Worm (Caenorhabditis elegans) whole organism, L1 larva: Measurements from ENCODE around the gene hsp-12.2.
A peak's percentile ranks its signal among the peaks of the same experiment; 100 is the strongest.

ENCODE experiments used
- C04F5.9 ChIP-seq: sonication (generic microtip); optimal IDR thresholded peaks from 2 replicates; lab custom pipeline; 2016; ENCODE audit warnings: missing genetic modification characterization, missing compliant biosample characterization
- aly-2 ChIP-seq: fragments of 150-350 bp; optimal IDR thresholded peaks from 2 replicates; lab custom pipeline; 2014; ENCODE audit warnings: missing biosample characterization, missing genetic modification characterization
- egl-27 ChIP-seq, 2 experiments: fragments of 150-350 bp in 1 of 2; sonication (generic microtip); optimal IDR thresholded peaks; 3 replicates each; lab custom pipeline; 2017 to 2018; ENCODE audit warnings: missing biosample characterization in 2 of 2, missing genetic modification characterization in 2 of 2, missing genetic modification reagents in 2 of 2
- elt-3 ChIP-seq, 6 experiments: fragments of 150-350 bp in 1 of 6; sonication (generic microtip); optimal IDR thresholded peaks; 2 replicates each; lab custom pipeline; 2017 to 2018; ENCODE audit warnings: missing biosample characterization in 6 of 6, missing genetic modification characterization in 6 of 6, inconsistent platforms in 1 of 6
- lin-13 ChIP-seq: fragments of 150-350 bp; optimal IDR thresholded peaks from 2 replicates; lab custom pipeline; 2014; ENCODE audit warnings: missing biosample characterization, missing genetic modification reagents, missing genetic modification characterization
- lin-15B ChIP-seq: fragments of 150-350 bp; sonication (generic microtip); optimal IDR thresholded peaks from 3 replicates; lab custom pipeline; 2014; ENCODE audit warnings: missing biosample characterization, missing genetic modification characterization
- nhr-11 ChIP-seq: fragments of 150-350 bp; optimal IDR thresholded peaks from 2 replicates; lab custom pipeline; 2014; ENCODE audit warnings: missing biosample characterization, missing genetic modification characterization
- pqm-1 ChIP-seq: sonication (generic microtip); optimal IDR thresholded peaks from 3 replicates; lab custom pipeline; 2017; ENCODE audit warnings: missing biosample characterization, missing genetic modification characterization
- rnt-1 ChIP-seq: sonication (generic microtip); optimal IDR thresholded peaks from 2 replicates; lab custom pipeline; 2016; ENCODE audit warnings: mild to moderate bottlenecking, missing genetic modification characterization, moderate library complexity, missing compliant biosample characterization
- snpc-4 ChIP-seq: fragments of 150-350 bp; optimal IDR thresholded peaks from 2 replicates; lab custom pipeline; 2014; ENCODE audit warnings: missing biosample characterization, missing genetic modification characterization
- unc-62 ChIP-seq: fragments of 150-350 bp; optimal IDR thresholded peaks from 2 replicates; lab custom pipeline; 2014; ENCODE audit warnings: missing biosample characterization, missing genetic modification reagents, missing genetic modification characterization
- ztf-4 ChIP-seq: fragments of 150-350 bp; optimal IDR thresholded peaks from 2 replicates; lab custom pipeline; 2014; ENCODE audit warnings: missing biosample characterization, missing genetic modification characterization

DNA sequence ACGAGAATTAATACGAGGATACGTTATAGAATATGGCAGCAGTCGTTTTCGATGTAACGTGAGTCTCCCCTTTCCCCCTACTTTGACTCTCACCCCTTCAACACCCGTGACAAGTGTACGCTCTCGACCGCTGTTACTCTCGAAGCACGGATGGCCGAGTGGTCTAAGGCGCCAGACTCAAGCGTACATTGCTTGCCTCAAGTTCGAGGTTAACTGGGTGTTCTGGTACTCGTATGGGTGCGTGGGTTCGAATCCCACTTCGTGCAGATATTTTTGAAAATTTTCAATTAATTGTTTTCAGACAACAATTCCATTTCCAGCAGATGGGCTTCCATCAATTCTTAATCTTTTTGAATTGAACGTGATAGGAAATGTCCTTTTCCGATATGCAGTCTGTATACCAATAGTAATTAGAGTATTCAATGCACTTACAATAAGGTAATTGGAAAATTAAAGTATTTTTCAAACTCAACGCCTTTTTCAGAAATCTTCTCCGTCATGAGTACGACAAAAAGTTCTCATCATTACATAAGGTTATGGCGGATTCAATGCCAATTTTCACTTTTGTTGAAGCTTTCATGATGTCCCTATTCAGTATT is 28.3 kb upstream of the hsp-12.2 start:
- TF ChIP-seq aly-2 (tag; lab: Kevin White, UChicago), result peak; percentile 63
- TF ChIP-seq snpc-4 (tag; lab: Kevin White, UChicago), result peak; percentile 24
- TF ChIP-seq lin-15B (tag; lab: Kevin White, UChicago), result no peak
- no peak for TF ChIP-seq pqm-1 (tag; lab: Kevin White, UChicago)
- TF ChIP-seq C04F5.9, result peak; percentile 34
- TF ChIP-seq unc-62, result no peak
- TF ChIP-seq rnt-1 (tag; lab: Kevin White, UChicago), result peak; percentile 86
- no peak for TF ChIP-seq ztf-4
- TF ChIP-seq elt-3 (tag; optimal IDR thresholded peaks at IDR 0.05; lab: Kevin White, UChicago), result peak in 2 of 6 experiments; percentile 22 to 24
- peak in 1 of 2 experiments; percentile 9 for TF ChIP-seq egl-27 (tag; optimal IDR thresholded peaks at IDR 0.05; lab: Kevin White, UChicago)
- TF ChIP-seq lin-13, result peak; percentile 1
- no peak for TF ChIP-seq nhr-11 (tag; lab: Kevin White, UChicago)
